Worm (Caenorhabditis elegans) whole organism, early embryonic: ENCODE results near the gene sap-49.

Source experiments
- F13C5.2 ChIP-seq: sonication (generic microtip); optimal IDR thresholded peaks from 2 replicates; lab custom pipeline; 2017; ENCODE audit warnings: mild to moderate bottlenecking, missing genetic modification characterization, inconsistent platforms, missing compliant biosample characterization
- ama-1 ChIP-seq: fragments of 150-350 bp; optimal IDR thresholded peaks from 2 replicates; lab custom pipeline; 2014
- ets-7 ChIP-seq: sonication (generic microtip); optimal IDR thresholded peaks from 2 replicates; lab custom pipeline; 2016; ENCODE audit warnings: missing genotype, missing genetic modification characterization, missing compliant biosample characterization
- flt-1 ChIP-seq: fragments of 200-800 bp; sonication (Bioruptor generic); IDR thresholded peaks from 2 replicates; pipeline ENCODE4 v1.3.6; 2022; ENCODE audit warnings: missing genetic modification characterization, missing compliant biosample characterization
- sea-1 ChIP-seq: fragments of 200-800 bp; sonication (Bioruptor generic); conservative IDR thresholded peaks from 2 replicates; pipeline ENCODE4 v1.3.6; 2022; ENCODE audit warnings: missing genetic modification characterization, missing compliant biosample characterization

- TF ChIP-seq sea-1 (GFP tag; lab: Robert Waterston, UW) (no peak), ama-1 (no peak), flt-1 (GFP tag; lab: Robert Waterston, UW) (no peak), F13C5.2 (no peak), ets-7 (no peak)
Measured at ce11 chrII:8004752-8005151, 30.8 kb downstream of the sap-49 start.
